Worm (Caenorhabditis elegans): ENCODE data around the gene F14D7.2.

F14D7.2 gene

ce11 chrV:14331477-14331876 is 38.0 kb upstream of the F14D7.2 start, which contains the start of gene F47B8.8:
TSS of gene F47B8.8 (plus strand) at chrV:14331733.
- peak; percentile 30 for TF ChIP-seq nhr-25 (tag; optimal IDR thresholded peaks at IDR 0.05)
- no peak for TF ChIP-seq lin-13 (GFP tag; optimal IDR thresholded peaks at IDR 0.05)

- no peak for TF ChIP-seq mab-5 (tag; optimal IDR thresholded peaks at IDR 0.05)
Observed at ce11 chrV:14328806-14329205, 35.3 kb upstream of the F14D7.2 start, which contains the start of gene pepm-1. TSS of gene pepm-1 (plus strand) at chrV:14329106.

- no peak for TF ChIP-seq elt-1 (tag; optimal IDR thresholded peaks at IDR 0.05)
- no peak for TF ChIP-seq crh-2 (tag; optimal IDR thresholded peaks at IDR 0.05)
- TF ChIP-seq mab-5 (tag; optimal IDR thresholded peaks at IDR 0.05): no peak
- no peak for TF ChIP-seq lsy-2 (tag; optimal IDR thresholded peaks at IDR 0.05)
- TF ChIP-seq ceh-16 (tag; optimal IDR thresholded peaks at IDR 0.05): no peak
- TF ChIP-seq ztf-11 (tag; optimal IDR thresholded peaks at IDR 0.05): no peak
Observed at ce11 chrV:14327776-14328175, 34.3 kb upstream of the F14D7.2 start, which contains the start of gene F47B8.5. TSS of gene F47B8.5 (minus strand) at chrV:14327876.

- TF ChIP-seq fos-1 (tag; optimal IDR thresholded peaks at IDR 0.05): peak; percentile 26
- TF ChIP-seq egl-27 (tag; optimal IDR thresholded peaks at IDR 0.05): no peak
Observed at ce11 chrV:14324502-14325467, 31.3 kb upstream of the F14D7.2 start, which contains the start of the genes F47B8.4 and F47B8.18. TSS of gene F47B8.4 (minus strand) at chrV:14324673. TSS of gene F47B8.18 (minus strand) at chrV:14325464.

- no peak for TF ChIP-seq nhr-77 (tag; optimal IDR thresholded peaks at IDR 0.05)
- TF ChIP-seq elt-3 (tag; optimal IDR thresholded peaks at IDR 0.05): no peak
- peak; percentile 1 for TF ChIP-seq fos-1 (tag; optimal IDR thresholded peaks at IDR 0.05)
- TF ChIP-seq F13H6.1 (tag; optimal IDR thresholded peaks at IDR 0.05): peak; percentile 15
- no peak for TF ChIP-seq nhr-12 (tag; optimal IDR thresholded peaks at IDR 0.05)
- no peak for TF ChIP-seq unc-62 (GFP tag; optimal IDR thresholded peaks at IDR 0.05)
- TF ChIP-seq lin-13 (GFP tag; optimal IDR thresholded peaks at IDR 0.05): peak; percentile 25
- no peak for TF ChIP-seq ztf-11 (tag; optimal IDR thresholded peaks at IDR 0.05)
- TF ChIP-seq nhr-11 (tag; optimal IDR thresholded peaks at IDR 0.05): no peak
- TF ChIP-seq egl-27 (tag; optimal IDR thresholded peaks at IDR 0.05): no peak
- no peak for TF ChIP-seq lin-11 (tag; optimal IDR thresholded peaks at IDR 0.05)
- peak; percentile 46 for TF ChIP-seq snpc-4 (tag; optimal IDR thresholded peaks at IDR 0.05)
- TF ChIP-seq lsy-2 (tag; optimal IDR thresholded peaks at IDR 0.05): peak in 1 of 2 experiments; percentile 62
- TF ChIP-seq dmd-4 (tag; optimal IDR thresholded peaks at IDR 0.05): no peak
- TF ChIP-seq unc-39 (tag; optimal IDR thresholded peaks at IDR 0.05): no peak
- TF ChIP-seq nhr-6 (tag; optimal IDR thresholded peaks at IDR 0.05): no peak
- no peak for TF ChIP-seq R02D3.7 (tag; optimal IDR thresholded peaks at IDR 0.05)
- TF ChIP-seq nhr-10 (tag; optimal IDR thresholded peaks at IDR 0.05): no peak
- TF ChIP-seq ama-1 (optimal IDR thresholded peaks at IDR 0.05): peak; percentile 59
- TF ChIP-seq crh-2 (tag; optimal IDR thresholded peaks at IDR 0.05): peak; percentile 56
- peak; percentile 65 for TF ChIP-seq nhr-129 (tag; optimal IDR thresholded peaks at IDR 0.05)
- no peak for TF ChIP-seq Y55F3AM.14 (GFP tag; optimal IDR thresholded peaks at IDR 0.05)
- TF ChIP-seq mab-5 (tag; optimal IDR thresholded peaks at IDR 0.05): no peak
- peak; percentile 27 for TF ChIP-seq sma-9 (GFP tag; optimal IDR thresholded peaks at IDR 0.05)
- TF ChIP-seq sma-9 (tag; optimal IDR thresholded peaks at IDR 0.05): no peak
- peak; percentile 62 for TF ChIP-seq unc-55 (GFP tag; optimal IDR thresholded peaks at IDR 0.05)
- TF ChIP-seq gmeb-1 (tag; optimal IDR thresholded peaks at IDR 0.05): peak; percentile 23
- no peak for TF ChIP-seq skn-1 (tag; optimal IDR thresholded peaks at IDR 0.05)
- no peak for TF ChIP-seq blmp-1 (tag; optimal IDR thresholded peaks at IDR 0.05; ENCODE audit: insufficient read depth)
- TF ChIP-seq mbf-1 (tag; optimal IDR thresholded peaks at IDR 0.05): no peak
- TF ChIP-seq ztf-4 (tag; optimal IDR thresholded peaks at IDR 0.05): no peak
- peak; percentile 1 for TF ChIP-seq nhr-25 (tag; optimal IDR thresholded peaks at IDR 0.05)
- no peak for TF ChIP-seq nhr-21 (tag; optimal IDR thresholded peaks at IDR 0.05)
- peak; percentile 83 for TF ChIP-seq C34F6.9 (tag; optimal IDR thresholded peaks at IDR 0.05)
- TF ChIP-seq sem-4 (tag; optimal IDR thresholded peaks at IDR 0.05): peak; percentile 25
Observed at ce11 chrV:14322743-14323142, 29.2 kb upstream of the F14D7.2 start, which contains the start of gene F47B8.3. TSS of gene F47B8.3 (minus strand) at chrV:14323003.
